Worm (Caenorhabditis elegans) whole organism, young adult: ENCODE results near the gene C54D10.10.

Experiments
- C17E4.6 ChIP-seq: fragments of 200-800 bp; sonication (Bioruptor generic); IDR thresholded peaks from 2 replicates; pipeline ENCODE4 v1.3.6; 2022; ENCODE audit warnings: missing genetic modification reagents, missing genetic modification characterization, missing compliant biosample characterization
- D2030.7 ChIP-seq: fragments of 200-800 bp; sonication (Bioruptor generic); IDR thresholded peaks from 2 replicates; pipeline ENCODE4 v1.3.6; 2022; ENCODE audit warnings: missing genetic modification reagents, missing genetic modification characterization, missing compliant biosample characterization
- F10E7.11 ChIP-seq: sonication (generic microtip); optimal IDR thresholded peaks from 2 replicates; lab custom pipeline; 2017; ENCODE audit warnings: mild to moderate bottlenecking, missing genetic modification characterization, moderate library complexity, missing compliant biosample characterization
- F22D6.2 ChIP-seq: sonication (generic microtip); optimal IDR thresholded peaks from 2 replicates; lab custom pipeline; 2016; ENCODE audit warnings: mild to moderate bottlenecking, missing genetic modification characterization, missing compliant biosample characterization
- F52B5.7 ChIP-seq: sonication (generic microtip); optimal IDR thresholded peaks from 2 replicates; lab custom pipeline; 2016; ENCODE audit warnings: mild to moderate bottlenecking, missing genetic modification characterization, missing compliant biosample characterization
- T07F8.4 ChIP-seq: sonication (generic microtip); optimal IDR thresholded peaks from 2 replicates; lab custom pipeline; 2016; ENCODE audit warnings: mild to moderate bottlenecking, missing genetic modification characterization, moderate library complexity, missing compliant biosample characterization
- Y53G8AR.9 ChIP-seq: fragments of 200-800 bp; sonication (Bioruptor generic); conservative IDR thresholded peaks from 2 replicates; pipeline ENCODE4 v1.3.6; 2022; ENCODE audit warnings: missing genetic modification reagents, missing genetic modification characterization, missing compliant biosample characterization
- ama-1 ChIP-seq, 3 experiments: fragments of 150-350 bp in 1 of 3; sonication (generic microtip) in 2 of 3; optimal IDR thresholded peaks; 2 replicates each; lab custom pipeline; 2014 to 2018; ENCODE audit warnings: missing biosample characterization in 2 of 3, missing genetic modification characterization in 2 of 3, missing genetic modification reagents in 2 of 3
- athp-1 ChIP-seq: sonication (generic microtip); optimal IDR thresholded peaks from 2 replicates; lab custom pipeline; 2017; ENCODE audit warnings: mild to moderate bottlenecking, missing genetic modification characterization, missing compliant biosample characterization
- attf-5 ChIP-seq: fragments of 200-800 bp; sonication (Bioruptor generic); optimal IDR thresholded peaks from 2 replicates; lab custom pipeline; 2018; ENCODE audit warnings: mild to moderate bottlenecking, missing genetic modification characterization, missing compliant biosample characterization
- attf-6 ChIP-seq: fragments of 200-800 bp; sonication (Bioruptor generic); IDR thresholded peaks from 2 replicates; pipeline ENCODE4 v1.3.6; 2022; ENCODE audit warnings: missing genetic modification reagents, missing genetic modification characterization, missing compliant biosample characterization
- bed-2 ChIP-seq: fragments of 200-800 bp; sonication (Bioruptor generic); IDR thresholded peaks from 2 replicates; pipeline ENCODE4 v1.3.6; 2022; ENCODE audit warnings: missing genetic modification reagents, missing genetic modification characterization, missing compliant biosample characterization
- cebp-1 ChIP-seq, 2 experiments: fragments of 200-800 bp in 1 of 2; sonication (Bioruptor generic) in 1 of 2; sonication (generic microtip) in 1 of 2; IDR thresholded peaks in 1 of 2; optimal IDR thresholded peaks in 1 of 2; 2 replicates each; pipeline versions ENCODE4 v1.3.6 to Lab custom; 2017 to 2022; ENCODE audit warnings: missing compliant biosample characterization in 2 of 2, missing genetic modification characterization in 2 of 2, mild to moderate bottlenecking in 1 of 2, missing genetic modification reagents in 1 of 2, moderate library complexity in 1 of 2
- cebp-2 ChIP-seq: fragments of 200-800 bp; sonication (Bioruptor generic); IDR thresholded peaks from 2 replicates; pipeline ENCODE4 v1.3.6; 2022; ENCODE audit warnings: missing genetic modification characterization, missing compliant biosample characterization
- ceh-40 ChIP-seq: fragments of 200-800 bp; sonication (Bioruptor generic); IDR thresholded peaks from 2 replicates; pipeline ENCODE4 v1.3.6; 2022; ENCODE audit warnings: missing genetic modification characterization, missing compliant biosample characterization
- chd-7 ChIP-seq: sonication (generic microtip); optimal IDR thresholded peaks from 2 replicates; lab custom pipeline; 2016; ENCODE audit warnings: mild to moderate bottlenecking, missing genetic modification characterization, moderate library complexity, missing compliant biosample characterization
- dox-1 ChIP-seq: fragments of 200-800 bp; sonication (Bioruptor generic); IDR thresholded peaks from 2 replicates; pipeline ENCODE4 v1.3.6; 2022; ENCODE audit warnings: missing genetic modification reagents, missing genetic modification characterization, missing compliant biosample characterization
- efl-1 ChIP-seq: fragments of 150-350 bp; optimal IDR thresholded peaks from 2 replicates; lab custom pipeline; 2014; ENCODE audit warnings: missing biosample characterization, missing genetic modification reagents, missing genetic modification characterization
- egl-18 ChIP-seq: fragments of 200-800 bp; sonication (Bioruptor generic); IDR thresholded peaks from 2 replicates; pipeline ENCODE4 v1.3.6; 2022; ENCODE audit warnings: missing genetic modification reagents, missing genetic modification characterization, missing compliant biosample characterization
- gei-17 ChIP-seq: fragments of 200-800 bp; sonication (Bioruptor generic); optimal IDR thresholded peaks from 2 replicates; lab custom pipeline; 2018; ENCODE audit warnings: mild to moderate bottlenecking, missing genetic modification characterization, missing compliant biosample characterization
- him-1 ChIP-seq: sonication (generic microtip); optimal IDR thresholded peaks from 2 replicates; lab custom pipeline; 2016; ENCODE audit warnings: missing genotype, missing genetic modification reagents, missing genetic modification characterization, missing compliant biosample characterization
- hmg-1.2 ChIP-seq: fragments of 200-800 bp; sonication (Bioruptor generic); IDR thresholded peaks from 2 replicates; pipeline ENCODE4 v1.3.6; 2022; ENCODE audit warnings: missing genetic modification reagents, missing genetic modification characterization, missing compliant biosample characterization
- let-607 ChIP-seq, 2 experiments: fragments of 200-800 bp in 1 of 2; sonication (Bioruptor generic) in 1 of 2; sonication (generic microtip) in 1 of 2; optimal IDR thresholded peaks; 2 replicates each; lab custom pipeline; 2016 to 2018; ENCODE audit warnings: mild to moderate bottlenecking in 2 of 2, missing compliant biosample characterization in 2 of 2, missing genetic modification characterization in 2 of 2, moderate library complexity in 2 of 2, missing genotype in 1 of 2
- lin-40 ChIP-seq: sonication (generic microtip); optimal IDR thresholded peaks from 2 replicates; lab custom pipeline; 2016; ENCODE audit warnings: missing genetic modification characterization, mild to moderate bottlenecking, missing compliant biosample characterization, missing genotype, missing genetic modification reagents
- lir-1 ChIP-seq: fragments of 200-800 bp; sonication (Bioruptor generic); conservative IDR thresholded peaks from 2 replicates; pipeline ENCODE4 v1.3.6; 2022; ENCODE audit warnings: missing genetic modification reagents, missing genetic modification characterization, missing compliant biosample characterization
- madf-10 ChIP-seq: sonication (generic microtip); optimal IDR thresholded peaks from 2 replicates; lab custom pipeline; 2016; ENCODE audit warnings: mild to moderate bottlenecking, missing genetic modification characterization, missing compliant biosample characterization
- madf-8 ChIP-seq: fragments of 200-800 bp; sonication (Bioruptor generic); conservative IDR thresholded peaks from 2 replicates; pipeline ENCODE4 v1.3.6; 2022; ENCODE audit warnings: missing genetic modification reagents, missing genetic modification characterization, missing compliant biosample characterization
- nhr-179 ChIP-seq: sonication (generic microtip); optimal IDR thresholded peaks from 2 replicates; lab custom pipeline; 2016; ENCODE audit warnings: mild to moderate bottlenecking, missing genetic modification characterization, missing compliant biosample characterization
- nhr-80 ChIP-seq: sonication (generic microtip); optimal IDR thresholded peaks from 2 replicates; lab custom pipeline; 2016; ENCODE audit warnings: missing genetic modification characterization, missing compliant biosample characterization
- rec-8 ChIP-seq, 2 experiments: sonication (generic microtip); optimal IDR thresholded peaks; 2 replicates each; lab custom pipeline; 2016; ENCODE audit warnings: mild to moderate bottlenecking in 2 of 2, missing genetic modification characterization in 2 of 2, missing genetic modification reagents in 2 of 2, missing genotype in 2 of 2, missing biosample characterization in 1 of 2, missing compliant biosample characterization in 1 of 2, moderate library complexity in 1 of 2
- sea-2 ChIP-seq: fragments of 200-800 bp; sonication (Bioruptor generic); IDR thresholded peaks from 2 replicates; pipeline ENCODE4 v1.3.6; 2022; ENCODE audit warnings: missing genetic modification characterization, missing compliant biosample characterization
- snpc-1.3 ChIP-seq: sonication (generic microtip); optimal IDR thresholded peaks from 2 replicates; lab custom pipeline; 2017; ENCODE audit warnings: missing genetic modification characterization, mild to moderate bottlenecking, missing compliant biosample characterization, antibody characterized with exemption, moderate library complexity, missing genotype, missing genetic modification reagents; ENCODE audit not compliant: insufficient read depth
- snpc-4 ChIP-seq, 5 experiments: fragments of 150-350 bp in 1 of 5; sonication (generic microtip) in 4 of 5; optimal IDR thresholded peaks; 2 replicates each; lab custom pipeline; 2014 to 2018; ENCODE audit warnings: missing genetic modification characterization in 5 of 5, missing biosample characterization in 3 of 5, antibody characterized with exemption in 2 of 5, mild to moderate bottlenecking in 2 of 5, missing compliant biosample characterization in 2 of 5, missing genotype in 2 of 5, moderate library complexity in 2 of 5, missing genetic modification reagents in 1 of 5
- sptf-2 ChIP-seq: fragments of 200-800 bp; sonication (Bioruptor generic); optimal IDR thresholded peaks from 2 replicates; lab custom pipeline; 2018; ENCODE audit warnings: mild to moderate bottlenecking, missing genetic modification characterization, missing compliant biosample characterization
- ztf-18 ChIP-seq: sonication (generic microtip); optimal IDR thresholded peaks from 2 replicates; lab custom pipeline; 2016; ENCODE audit warnings: missing genotype, mild to moderate bottlenecking, missing genetic modification characterization, missing compliant biosample characterization
- ztf-28 ChIP-seq: fragments of 200-800 bp; sonication (Bioruptor generic); IDR thresholded peaks from 2 replicates; pipeline ENCODE4 v1.3.6; 2022; ENCODE audit warnings: missing genetic modification reagents, missing genetic modification characterization, missing compliant biosample characterization
- ztf-3 ChIP-seq: fragments of 200-800 bp; sonication (Bioruptor generic); optimal IDR thresholded peaks from 2 replicates; lab custom pipeline; 2018; ENCODE audit warnings: mild to moderate bottlenecking, missing genetic modification characterization, missing compliant biosample characterization
- ztf-6 ChIP-seq: fragments of 200-800 bp; sonication (Bioruptor generic); IDR thresholded peaks from 2 replicates; pipeline ENCODE4 v1.3.6; 2022; ENCODE audit warnings: missing genetic modification reagents, missing genetic modification characterization, missing compliant biosample characterization

Gene C54D10.10

DNA sequence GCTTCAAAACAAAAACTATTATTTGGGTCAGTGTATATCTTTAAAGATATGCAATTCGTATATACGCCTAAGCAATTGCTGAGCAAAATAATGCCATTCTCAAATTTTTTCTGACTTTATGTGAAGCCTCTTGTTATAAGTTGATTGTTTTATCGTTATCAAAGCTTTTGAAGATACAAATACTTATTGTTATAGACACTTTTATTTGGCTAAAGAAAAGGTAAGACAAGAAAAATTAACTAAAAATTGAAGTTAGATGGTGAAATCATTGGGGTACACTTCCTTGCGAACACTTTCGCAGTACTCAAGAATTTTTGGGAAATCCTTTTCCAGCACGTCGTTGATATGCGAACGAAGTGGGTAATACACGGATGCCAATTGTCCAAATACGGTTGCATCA lies 37.5 kb downstream of the C54D10.10 start:
- no peak for TF ChIP-seq sptf-2 (GFP tag; lab: Kevin White, UChicago)
- TF ChIP-seq ceh-40 = no peak
- TF ChIP-seq F10E7.11 = no peak
- TF ChIP-seq nhr-179 (tag; lab: Kevin White, UChicago) = no peak
- no peak for TF ChIP-seq F22D6.2 (tag; lab: Kevin White, UChicago)
- TF ChIP-seq ama-1 (optimal IDR thresholded peaks at IDR 0.05; lab: Kevin White, UChicago) = no peak
- no peak for TF ChIP-seq ama-1 (GFP tag; optimal IDR thresholded peaks at IDR 0.05; lab: Kevin White, UChicago)
- TF ChIP-seq him-1 (tag; lab: Kevin White, UChicago) = no peak

DNA sequence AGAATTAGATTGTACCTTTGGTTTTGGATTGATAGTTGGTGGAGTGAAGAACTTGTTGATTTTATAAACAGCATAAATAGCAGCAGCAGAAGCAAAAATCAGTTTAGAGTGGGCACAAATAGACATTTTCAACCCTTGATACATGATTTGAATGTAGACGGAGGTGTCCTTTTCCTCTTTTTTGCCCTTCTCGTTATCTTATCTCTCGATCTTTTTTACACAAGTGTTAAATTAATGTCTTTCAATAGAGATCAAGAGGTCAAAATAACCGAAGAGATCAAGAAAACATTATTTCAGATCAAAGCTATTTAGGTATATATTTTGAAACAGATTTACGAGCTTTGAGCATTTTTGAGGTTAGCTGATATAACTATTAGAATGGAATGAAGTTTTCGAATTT lies 37.9 kb downstream of the C54D10.10 start, which contains the start of gene cdr-7:
cdr-7 (minus strand) TSS at position 205 of the 400 bp plus-strand sequence.
- TF ChIP-seq sea-2 (GFP tag; lab: Robert Waterston, UW) (no peak), chd-7 (tag; lab: Kevin White, UChicago) (no peak)

DNA sequence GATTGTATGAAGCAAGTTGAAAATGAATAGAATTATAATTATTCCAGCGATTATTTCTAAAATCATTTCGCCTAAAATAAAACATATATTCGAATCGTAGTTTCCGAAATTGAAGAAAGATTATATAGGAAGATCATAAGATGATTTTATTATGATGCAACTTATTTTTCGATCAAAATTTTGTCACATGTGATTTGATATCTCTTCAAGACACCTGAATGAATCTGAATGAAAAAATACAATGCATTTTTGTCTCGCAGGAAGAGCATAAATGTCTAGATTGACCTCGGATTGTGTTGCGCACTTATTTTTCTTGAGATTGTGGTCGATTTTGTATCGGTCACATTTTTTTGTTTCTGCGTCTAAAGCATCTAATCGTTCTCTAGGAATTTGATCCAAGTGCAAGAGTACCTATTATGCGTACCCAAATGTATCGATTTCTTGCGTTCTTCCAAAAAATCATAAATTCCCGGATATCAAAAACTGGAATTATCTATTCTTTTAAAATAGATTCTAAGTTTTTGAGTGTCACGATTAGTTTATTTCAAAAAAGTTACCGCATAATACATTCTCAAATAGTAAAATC lies 39.3 kb downstream of the C54D10.10 start, which contains the start of gene hrg-2:
hrg-2 (minus strand) TSS at position 98 of the 586 bp plus-strand sequence.
- TF ChIP-seq bed-2 (GFP tag; lab: Robert Waterston, UW) (no peak), rec-8 (tag; optimal IDR thresholded peaks at IDR 0.05; lab: Kevin White, UChicago) (no peak), dox-1 (GFP tag; lab: Robert Waterston, UW) (no peak), lin-40 (no peak), F22D6.2 (tag; lab: Kevin White, UChicago) (no peak), ztf-3 (GFP tag; lab: Kevin White, UChicago) (no peak), snpc-4 (GFP tag; optimal IDR thresholded peaks at IDR 0.05; lab: Kevin White, UChicago) (no peak), snpc-4 (tag; optimal IDR thresholded peaks at IDR 0.05; lab: Kevin White, UChicago) (no peak), madf-10 (tag; lab: Kevin White, UChicago) (no peak), attf-5 (GFP tag; lab: Kevin White, UChicago) (no peak), F52B5.7 (no peak), C17E4.6 (GFP tag; lab: Robert Waterston, UW) (no peak), let-607 (tag; optimal IDR thresholded peaks at IDR 0.05; lab: Kevin White, UChicago) (no peak)

DNA sequence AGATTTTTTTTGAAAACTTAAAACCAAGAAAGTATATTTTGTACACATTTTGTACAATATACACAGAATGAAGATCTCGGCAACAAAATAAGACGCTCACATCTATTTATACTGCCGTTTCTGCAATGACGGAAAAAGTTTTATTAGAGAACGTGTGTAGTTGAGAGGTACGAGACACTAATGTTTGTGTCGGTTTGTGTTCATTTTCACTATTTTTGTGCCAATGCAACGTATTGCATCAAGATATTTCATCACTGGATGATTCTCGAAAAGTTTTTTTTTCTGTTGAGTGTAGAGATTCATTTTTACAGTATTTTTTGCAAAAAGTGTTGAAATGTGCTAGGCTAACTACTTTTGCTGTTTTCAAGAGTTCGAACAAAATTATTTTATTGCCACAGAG lies 40.8 kb downstream of the C54D10.10 start:
- TF ChIP-seq cebp-1 (GFP tag; IDR thresholded peaks at IDR 0.05; lab: Robert Waterston, UW) = no peak
- peak; percentile 83 for TF ChIP-seq cebp-1 (tag; optimal IDR thresholded peaks at IDR 0.05; lab: Kevin White, UChicago)
- no peak for TF ChIP-seq lir-1 (GFP tag; lab: Robert Waterston, UW)
- peak; percentile 39; the same call in 1 of the 2 replicates for TF ChIP-seq hmg-1.2
- TF ChIP-seq attf-6 (GFP tag; lab: Robert Waterston, UW) = no peak
- peak; percentile 6 for TF ChIP-seq nhr-80

DNA sequence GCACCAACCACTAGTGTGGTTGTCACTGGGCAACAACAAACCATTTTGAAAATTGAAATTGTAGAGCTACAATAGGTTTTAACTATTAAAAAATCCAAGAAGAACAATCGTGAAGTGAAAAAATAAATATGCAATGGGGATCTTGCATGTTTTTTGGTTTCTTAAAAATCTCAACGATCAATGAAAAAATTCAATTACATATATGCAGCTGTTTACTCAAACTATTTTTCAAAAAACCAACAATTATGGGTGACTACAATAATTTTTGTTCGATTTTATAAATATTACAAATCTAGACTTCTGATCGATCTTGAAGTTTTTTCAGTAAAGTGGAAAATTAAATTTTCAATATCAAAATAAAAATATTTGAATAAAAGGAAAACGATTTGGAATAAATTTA lies 41.3 kb downstream of the C54D10.10 start, which contains the start of gene cdr-4:
cdr-4 (minus strand) TSS at position 101 of the 400 bp plus-strand sequence.
- no peak for TF ChIP-seq lin-40
- no peak for TF ChIP-seq cebp-2 (GFP tag; lab: Robert Waterston, UW)
- TF ChIP-seq D2030.7 (GFP tag; lab: Robert Waterston, UW) = no peak

DNA sequence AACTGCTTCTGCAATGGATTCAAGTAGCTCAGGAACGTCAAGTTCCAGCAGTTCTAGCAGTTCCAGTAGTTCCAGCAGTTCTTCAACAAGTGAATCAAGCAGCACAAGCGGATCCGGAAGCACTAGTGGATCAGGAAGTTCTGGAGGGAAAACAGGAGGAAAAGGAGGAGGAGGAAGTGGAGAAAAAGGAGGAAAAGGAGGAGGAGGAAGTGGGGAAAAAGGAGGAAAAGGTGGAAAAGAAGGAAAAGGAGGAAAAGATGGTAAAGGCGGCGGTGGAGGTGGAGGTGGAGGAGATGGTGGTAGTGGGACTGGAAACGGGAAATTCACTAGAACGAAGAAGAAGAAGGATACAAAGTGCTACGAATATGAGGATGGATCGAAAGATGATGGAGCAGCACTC lies 43.3 kb downstream of the C54D10.10 start:
- no peak for TF ChIP-seq D2030.7 (GFP tag; lab: Robert Waterston, UW)
- TF ChIP-seq gei-17 (GFP tag; lab: Kevin White, UChicago) = peak; percentile 20
- TF ChIP-seq madf-8 (GFP tag; lab: Robert Waterston, UW) = no peak
- TF ChIP-seq ztf-28 (GFP tag; lab: Robert Waterston, UW) = no peak
- no peak for TF ChIP-seq egl-18
- TF ChIP-seq Y53G8AR.9 (GFP tag; lab: Robert Waterston, UW) = no peak
- no peak for TF ChIP-seq efl-1 (GFP tag; lab: Kevin White, UChicago)
- TF ChIP-seq ztf-6 (GFP tag; lab: Robert Waterston, UW) = no peak
- TF ChIP-seq ztf-18 (tag; lab: Kevin White, UChicago) = no peak
- no peak for TF ChIP-seq snpc-1.3 (tag; lab: Kevin White, UChicago)
- TF ChIP-seq dox-1 (GFP tag; lab: Robert Waterston, UW) = no peak
- no peak for TF ChIP-seq athp-1 (tag; lab: Kevin White, UChicago)
- no peak for TF ChIP-seq T07F8.4 (tag; lab: Kevin White, UChicago)
- TF ChIP-seq cebp-2 (GFP tag; lab: Robert Waterston, UW) = no peak
